Worm (Caenorhabditis elegans): ENCODE results near the gene nsph-4.3.

- no peak for TF ChIP-seq unc-62 (GFP tag; optimal IDR thresholded peaks at IDR 0.05)
- TF ChIP-seq ama-1 (optimal IDR thresholded peaks at IDR 0.05) = no peak
- TF ChIP-seq sup-37 (GFP tag; optimal IDR thresholded peaks at IDR 0.05) = no peak
- TF ChIP-seq ceh-8 (GFP tag; optimal IDR thresholded peaks at IDR 0.05) = no peak
Observed at ce11 chrIII:7561872-7562271, 47.2 kb downstream of the nsph-4.3 start, which contains the start of gene lgc-12.

Data from whole organism, L1 larva.